Worm (Caenorhabditis elegans) whole organism, late embryonic: ENCODE results near the gene glb-16.
A peak's percentile ranks its signal among the peaks of the same experiment; 100 is the strongest.

Experiments used
- C08G9.2 ChIP-seq: sonication (generic microtip); optimal IDR thresholded peaks from 2 replicates; lab custom pipeline; 2016; ENCODE audit warnings: mild to moderate bottlenecking, missing genetic modification characterization, moderate library complexity, missing compliant biosample characterization
- C38D4.7 ChIP-seq: fragments of 200-800 bp; sonication (Bioruptor generic); optimal IDR thresholded peaks from 2 replicates; lab custom pipeline; 2018; ENCODE audit warnings: mild to moderate bottlenecking, missing genetic modification characterization, moderate library complexity, missing compliant biosample characterization
- F13H6.1 ChIP-seq: sonication (generic microtip); optimal IDR thresholded peaks from 2 replicates; lab custom pipeline; 2016; ENCODE audit warnings: missing genetic modification characterization, missing compliant biosample characterization
- K02D7.2 ChIP-seq: sonication (generic microtip); optimal IDR thresholded peaks from 2 replicates; lab custom pipeline; 2017; ENCODE audit warnings: mild to moderate bottlenecking, missing genetic modification characterization, missing compliant biosample characterization
- K09A11.1 ChIP-seq: sonication (generic microtip); optimal IDR thresholded peaks from 2 replicates; lab custom pipeline; 2017; ENCODE audit warnings: antibody characterized with exemption, mild to moderate bottlenecking, missing genetic modification characterization, missing compliant biosample characterization; ENCODE audit not compliant: insufficient read depth
- Y22D7AL.16 ChIP-seq: sonication (generic microtip); optimal IDR thresholded peaks from 2 replicates; lab custom pipeline; 2016; ENCODE audit warnings: missing genetic modification characterization, missing compliant biosample characterization
- ceh-14 ChIP-seq: sonication (generic microtip); optimal IDR thresholded peaks from 2 replicates; lab custom pipeline; 2016; ENCODE audit warnings: missing genotype, missing genetic modification characterization, missing compliant biosample characterization
- ceh-18 ChIP-seq: sonication (generic microtip); optimal IDR thresholded peaks from 2 replicates; lab custom pipeline; 2016; ENCODE audit warnings: missing genetic modification characterization, missing compliant biosample characterization
- ceh-19 ChIP-seq: fragments of 200-800 bp; sonication (Bioruptor generic); optimal IDR thresholded peaks from 2 replicates; lab custom pipeline; 2018; ENCODE audit warnings: mild to moderate bottlenecking, missing genetic modification characterization, missing compliant biosample characterization
- ceh-2 ChIP-seq: sonication (generic microtip); optimal IDR thresholded peaks from 2 replicates; lab custom pipeline; 2016; ENCODE audit warnings: missing genotype, missing genetic modification characterization, missing compliant biosample characterization
- ceh-31 ChIP-seq: sonication (generic microtip); optimal IDR thresholded peaks from 2 replicates; lab custom pipeline; 2016; ENCODE audit warnings: missing genetic modification characterization, missing compliant biosample characterization
- ceh-34 ChIP-seq: sonication (generic microtip); optimal IDR thresholded peaks from 2 replicates; lab custom pipeline; 2016; ENCODE audit warnings: mild to moderate bottlenecking, missing genetic modification characterization, missing compliant biosample characterization
- ceh-6 ChIP-seq: fragments of 200-800 bp; sonication (Bioruptor generic); optimal IDR thresholded peaks from 2 replicates; lab custom pipeline; 2018; ENCODE audit warnings: mild to moderate bottlenecking, missing genetic modification characterization, missing compliant biosample characterization
- dve-1 ChIP-seq: sonication (generic microtip); optimal IDR thresholded peaks from 2 replicates; lab custom pipeline; 2017; ENCODE audit warnings: antibody characterized with exemption, mild to moderate bottlenecking, missing genetic modification characterization, missing compliant biosample characterization
- eyg-1 ChIP-seq: sonication (generic microtip); optimal IDR thresholded peaks from 2 replicates; lab custom pipeline; 2016; ENCODE audit warnings: missing genotype, missing genetic modification characterization, missing compliant biosample characterization
- fkh-6 ChIP-seq: sonication (generic microtip); optimal IDR thresholded peaks from 2 replicates; lab custom pipeline; 2016; ENCODE audit warnings: missing genetic modification characterization, missing compliant biosample characterization
- hlh-30 ChIP-seq: sonication (generic microtip); optimal IDR thresholded peaks from 2 replicates; lab custom pipeline; 2017; ENCODE audit warnings: antibody characterized with exemption, missing genetic modification characterization, missing compliant biosample characterization; ENCODE audit not compliant: insufficient read depth
- hlh-6 ChIP-seq: sonication (generic microtip); optimal IDR thresholded peaks from 2 replicates; lab custom pipeline; 2016; ENCODE audit warnings: missing genotype, missing genetic modification characterization, missing compliant biosample characterization
- hlh-8 ChIP-seq: sonication (generic microtip); optimal IDR thresholded peaks from 2 replicates; lab custom pipeline; 2016; ENCODE audit warnings: missing genotype, missing genetic modification characterization, missing compliant biosample characterization
- lim-6 ChIP-seq: sonication (generic microtip); optimal IDR thresholded peaks from 2 replicates; lab custom pipeline; 2016; ENCODE audit warnings: missing genetic modification characterization, missing compliant biosample characterization
- nfya-1 ChIP-seq: sonication (generic microtip); optimal IDR thresholded peaks from 2 replicates; lab custom pipeline; 2017; ENCODE audit warnings: missing genetic modification characterization, mild to moderate bottlenecking, missing compliant biosample characterization, antibody characterized with exemption, moderate library complexity
- npax-4 ChIP-seq: sonication (generic microtip); optimal IDR thresholded peaks from 2 replicates; lab custom pipeline; 2016; ENCODE audit warnings: missing genetic modification characterization, missing compliant biosample characterization
- pha-2 ChIP-seq: sonication (generic microtip); optimal IDR thresholded peaks from 2 replicates; lab custom pipeline; 2017; ENCODE audit warnings: mild to moderate bottlenecking, missing genetic modification characterization, missing compliant biosample characterization
- pha-4 ChIP-seq: fragments of 150-350 bp; optimal IDR thresholded peaks from 2 replicates; lab custom pipeline; 2018; ENCODE audit warnings: missing biosample characterization, missing genetic modification reagents, missing genetic modification characterization
- pqm-1 ChIP-seq: sonication (generic microtip); optimal IDR thresholded peaks from 2 replicates; lab custom pipeline; 2016; ENCODE audit warnings: missing genetic modification characterization, missing compliant biosample characterization
- pros-1 ChIP-seq: fragments of 150-350 bp; optimal IDR thresholded peaks from 2 replicates; lab custom pipeline; 2014; ENCODE audit warnings: missing biosample characterization, missing genetic modification reagents, missing genetic modification characterization
- sdc-2 ChIP-seq: sonication (generic microtip); optimal IDR thresholded peaks from 2 replicates; lab custom pipeline; 2016; ENCODE audit warnings: missing genotype, missing genetic modification characterization, missing compliant biosample characterization
- sox-2 ChIP-seq: fragments of 200-800 bp; sonication (Bioruptor generic); IDR thresholded peaks from 2 replicates; pipeline ENCODE4 v1.3.6; 2022; ENCODE audit warnings: missing genetic modification reagents, missing genetic modification characterization, missing compliant biosample characterization
- sox-4 ChIP-seq: sonication (generic microtip); optimal IDR thresholded peaks from 2 replicates; lab custom pipeline; 2017; ENCODE audit warnings: mild to moderate bottlenecking, missing genetic modification characterization, inconsistent platforms, missing compliant biosample characterization
- tbx-2 ChIP-seq: sonication (generic microtip); optimal IDR thresholded peaks from 2 replicates; lab custom pipeline; 2016; ENCODE audit warnings: missing genetic modification characterization, missing compliant biosample characterization
- ttx-3 ChIP-seq: sonication (generic microtip); optimal IDR thresholded peaks from 2 replicates; lab custom pipeline; 2016; ENCODE audit warnings: missing genetic modification reagents, missing genetic modification characterization, missing compliant biosample characterization
- unc-3 ChIP-seq, 2 experiments: fragments of 200-800 bp in 1 of 2; sonication (Bioruptor generic) in 1 of 2; sonication (generic microtip) in 1 of 2; conservative IDR thresholded peaks in 1 of 2; optimal IDR thresholded peaks in 1 of 2; 2 replicates each; pipeline versions ENCODE4 v1.3.6 to Lab custom; 2016 to 2022; ENCODE audit warnings: missing compliant biosample characterization in 2 of 2, missing genetic modification characterization in 2 of 2, missing genetic modification reagents in 1 of 2

glb-16 gene

DNA sequence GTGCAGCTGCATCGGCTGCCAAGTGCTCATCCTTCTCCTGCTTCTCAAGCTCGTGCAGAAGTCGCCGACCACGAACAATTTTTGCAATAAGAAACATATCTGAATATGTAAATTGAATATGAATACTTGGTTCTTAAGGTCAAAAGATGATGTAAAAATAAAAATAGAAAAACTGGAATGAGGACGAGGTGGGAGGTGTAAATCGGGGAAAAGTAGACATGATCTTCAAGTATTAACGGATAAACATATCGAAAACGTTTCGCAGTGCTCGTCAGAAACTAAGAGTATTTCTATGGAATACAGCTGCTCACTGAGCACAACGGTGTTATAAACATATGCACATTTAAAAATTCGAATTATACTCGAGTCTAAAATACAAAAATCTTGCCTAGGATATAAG is at the start of gene glb-16:
TSS of gene glb-16 (minus strand) at position 101 of the 400 bp plus-strand sequence.
- no peak for TF ChIP-seq C38D4.7 (GFP tag; lab: Kevin White, UChicago)
- TF ChIP-seq sox-4: no peak
- no peak for TF ChIP-seq F13H6.1 (tag; lab: Kevin White, UChicago)
- TF ChIP-seq pha-4 (tag; lab: Kevin White, UChicago): no peak
- no peak for TF ChIP-seq hlh-30
- no peak for TF ChIP-seq dve-1
- no peak for TF ChIP-seq pros-1 (tag; lab: Kevin White, UChicago)
- TF ChIP-seq lim-6 (tag; lab: Kevin White, UChicago): no peak
- no peak for TF ChIP-seq ceh-6 (GFP tag; lab: Kevin White, UChicago)
- no peak for TF ChIP-seq ceh-19
- TF ChIP-seq ttx-3 (tag; lab: Kevin White, UChicago): no peak
- TF ChIP-seq ceh-18 (tag; lab: Kevin White, UChicago): no peak
- TF ChIP-seq ceh-14 (tag; lab: Kevin White, UChicago): no peak
- no peak for TF ChIP-seq hlh-8 (tag; lab: Kevin White, UChicago)
- TF ChIP-seq K02D7.2 (tag; lab: Kevin White, UChicago): no peak
- no peak for TF ChIP-seq Y22D7AL.16 (tag; lab: Kevin White, UChicago)
- TF ChIP-seq nfya-1 (tag; lab: Kevin White, UChicago): no peak
- TF ChIP-seq ceh-31 (tag; lab: Kevin White, UChicago): no peak

ce11 chrX:7587741-7588235 is 47.9 kb upstream of the glb-16 start:
- TF ChIP-seq ceh-2 (tag; lab: Kevin White, UChicago) (no peak), ceh-34 (no peak), pqm-1 (tag; lab: Kevin White, UChicago) (no peak), pros-1 (tag; lab: Kevin White, UChicago) (no peak), Y22D7AL.16 (tag; lab: Kevin White, UChicago) (no peak), sox-4 (no peak), F13H6.1 (tag; lab: Kevin White, UChicago) (no peak), hlh-6 (tag; lab: Kevin White, UChicago) (no peak), tbx-2 (tag; lab: Kevin White, UChicago) (no peak), fkh-6 (tag; lab: Kevin White, UChicago) (no peak), npax-4 (no peak)
- TF ChIP-seq, all 69 proteins: peak for 0

DNA sequence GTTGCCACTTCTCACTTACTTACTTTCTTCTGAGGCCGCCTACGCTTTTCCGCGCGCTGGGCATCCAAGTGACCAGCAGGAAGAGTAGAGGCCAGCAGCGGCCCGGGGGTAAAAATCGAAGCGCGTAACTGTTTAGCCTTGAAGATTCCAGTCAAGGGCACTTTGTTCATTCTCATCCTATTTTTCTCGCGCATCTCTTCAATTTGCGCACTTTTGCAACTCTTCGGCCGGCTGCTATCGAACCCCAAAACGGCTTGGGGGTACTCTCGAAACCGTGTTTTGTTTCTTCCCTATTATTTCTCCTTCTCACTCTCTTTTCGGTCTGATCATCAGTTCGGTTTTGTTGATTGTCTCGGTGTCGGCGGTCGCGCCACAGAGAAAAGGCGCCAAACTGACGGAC is 46.7 kb upstream of the glb-16 start:
- TF ChIP-seq C08G9.2 (tag; lab: Kevin White, UChicago) (peak; percentile 29), sdc-2 (no peak)

ce11 chrX:7585610-7586259 is 45.8 kb upstream of the glb-16 start, which contains the start of gene adt-2:
Gene adt-2 (plus strand): TSS chrX:7586209.
- TF ChIP-seq ceh-14 (tag; lab: Kevin White, UChicago) (no peak), pha-4 (tag; lab: Kevin White, UChicago) (no peak), pha-2 (tag; lab: Kevin White, UChicago) (no peak), lim-6 (tag; lab: Kevin White, UChicago) (no peak), hlh-6 (tag; lab: Kevin White, UChicago) (no peak), K09A11.1 (no peak), ceh-6 (GFP tag; lab: Kevin White, UChicago) (no peak), pqm-1 (tag; lab: Kevin White, UChicago) (no peak), K02D7.2 (tag; lab: Kevin White, UChicago) (no peak), eyg-1 (tag; lab: Kevin White, UChicago) (no peak), Y22D7AL.16 (tag; lab: Kevin White, UChicago) (no peak), unc-3 (GFP tag; conservative IDR thresholded peaks at IDR 0.05; lab: Robert Waterston, UW) (no peak), unc-3 (tag; optimal IDR thresholded peaks at IDR 0.05; lab: Kevin White, UChicago) (no peak), ceh-2 (tag; lab: Kevin White, UChicago) (no peak), sox-2 (GFP tag; lab: Robert Waterston, UW) (no peak)
- TF ChIP-seq, all 69 proteins: peak for 0
